Fruit fly (Drosophila melanogaster) whole organism, pupa: ENCODE measurements around the gene CG33509.

Experiments
- CG10348 ChIP-seq: fragments of 200-800 bp; sonication (Bioruptor generic); IDR thresholded peaks from 2 replicates; pipeline ENCODE4 v1.3.6; 2022; ENCODE audit warnings: missing biosample characterization, missing genetic modification characterization
- CG14655 ChIP-seq: fragments of 200-800 bp; sonication (Bioruptor generic); optimal IDR thresholded peaks from 3 replicates; lab custom pipeline; 2017; ENCODE audit warnings: mild to moderate bottlenecking, missing biosample characterization, missing genetic modification reagents, missing genetic modification characterization
- CG15710 ChIP-seq: fragments of 200-800 bp; sonication (Bioruptor generic); optimal IDR thresholded peaks from 2 replicates; lab custom pipeline; 2018; ENCODE audit warnings: missing biosample characterization, mild to moderate bottlenecking, missing genetic modification characterization, moderate library complexity
- CG34367 ChIP-seq: fragments of 200-800 bp; sonication (Bioruptor generic); optimal IDR thresholded peaks from 2 replicates; lab custom pipeline; 2018; ENCODE audit warnings: missing biosample characterization, mild to moderate bottlenecking, missing genetic modification characterization
- CG4496 ChIP-seq: fragments of 200-800 bp; sonication (Bioruptor generic); IDR thresholded peaks from 3 replicates; pipeline ENCODE4 v1.3.6; 2022; ENCODE audit warnings: missing biosample characterization, missing genetic modification characterization
- D1 ChIP-seq: fragments of 200-800 bp; sonication (Bioruptor generic); optimal IDR thresholded peaks from 2 replicates; lab custom pipeline; 2018; ENCODE audit warnings: missing biosample characterization, mild to moderate bottlenecking, missing genetic modification characterization, moderate library complexity
- EcR ChIP-seq: fragments of 200-800 bp; sonication (Bioruptor generic); optimal IDR thresholded peaks from 3 replicates; lab custom pipeline; 2019; ENCODE audit warnings: missing biosample characterization, missing genetic modification characterization, mild to moderate bottlenecking, moderate library complexity, missing genetic modification reagents
- Pif1B ChIP-seq: fragments of 200-800 bp; sonication (Bioruptor generic); optimal IDR thresholded peaks from 3 replicates; lab custom pipeline; 2016; ENCODE audit warnings: missing biosample characterization, missing genetic modification characterization
- gl ChIP-seq: fragments of 200-800 bp; sonication (Bioruptor generic); optimal IDR thresholded peaks from 2 replicates; lab custom pipeline; 2018; ENCODE audit warnings: missing biosample characterization, mild to moderate bottlenecking, missing genetic modification characterization
- rn ChIP-seq: fragments of 200-800 bp; sonication (Bioruptor generic); IDR thresholded peaks from 2 replicates; pipeline ENCODE4 v1.3.6; 2022; ENCODE audit warnings: missing biosample characterization, missing genetic modification characterization

DNA sequence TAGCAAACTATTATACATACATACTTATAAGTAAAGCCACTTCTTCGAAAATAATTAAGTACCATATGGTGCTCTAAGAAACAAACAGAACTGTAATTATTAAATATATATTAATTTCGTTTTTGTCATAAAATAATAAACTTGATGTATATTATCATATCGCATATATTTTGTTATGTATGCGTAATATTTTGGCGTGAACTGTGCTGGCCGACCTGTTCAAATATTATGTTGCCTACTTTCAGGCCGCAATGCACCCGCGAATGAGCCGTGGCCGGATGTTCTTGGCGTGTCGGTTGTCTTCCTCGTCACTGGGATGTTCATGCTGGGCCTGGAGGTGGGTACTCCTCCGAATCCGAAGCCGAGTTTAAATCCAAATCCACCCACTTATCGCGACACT lies 8.5 kb downstream of the CG33509 start:
- no peak for TF ChIP-seq gl (tag; lab: Kevin White, UChicago)
- no peak for TF ChIP-seq D1 (tag; lab: Kevin White, UChicago)
- TF ChIP-seq CG10348 (GFP tag; lab: Robert Waterston, UW) = no peak
- no peak for TF ChIP-seq CG34367
- TF ChIP-seq CG14655 = no peak
- TF ChIP-seq CG15710 = no peak
- no peak for TF ChIP-seq rn
- 0 out of 3 replicates have a peak, but pooled peaks have one; percentile 43 for TF ChIP-seq CG4496
- TF ChIP-seq Pif1B (GFP tag; lab: Kevin White, UChicago) = no peak
- no peak for TF ChIP-seq EcR (GFP tag; lab: Kevin White, UChicago)
